Worm (Caenorhabditis elegans) whole organism, L4/young adult: ENCODE measurements around the gene cyp-37B1.

ENCODE experiments used
- W03F9.2 ChIP-seq: fragments of 150-350 bp; optimal IDR thresholded peaks from 2 replicates; lab custom pipeline; 2014; ENCODE audit warnings: missing biosample characterization, missing genetic modification characterization
- him-1 ChIP-seq: sonication (generic microtip); optimal IDR thresholded peaks from 2 replicates; lab custom pipeline; 2016; ENCODE audit warnings: missing genotype, missing genetic modification reagents, missing genetic modification characterization, missing compliant biosample characterization

DNA sequence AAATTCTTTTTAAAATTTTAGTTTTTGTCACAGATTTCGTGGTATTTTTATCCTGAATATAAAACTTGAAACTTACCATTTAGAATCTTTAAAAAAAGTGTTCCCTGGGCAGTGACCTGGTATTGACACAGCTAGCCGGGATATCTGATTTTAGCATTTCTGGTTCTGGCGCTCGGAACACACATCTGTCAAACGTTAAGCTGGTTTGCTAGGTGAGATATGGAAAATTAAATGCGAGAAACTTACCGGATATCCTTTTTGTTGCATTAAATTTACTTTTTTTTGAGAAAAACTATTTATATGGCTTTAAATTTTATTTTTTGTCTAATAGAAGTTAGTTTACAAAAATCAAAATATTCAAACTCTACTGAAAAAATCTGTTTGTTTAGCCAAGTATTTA is 7.9 kb downstream of the cyp-37B1 start, which contains the start of gene F28G4.4:
- TF ChIP-seq him-1: no peak
- no peak for TF ChIP-seq W03F9.2 (tag; lab: Kevin White, UChicago)
